Worm (Caenorhabditis elegans) whole organism, L2 larva: ENCODE measurements around the gene aat-2.

Source experiments
- C34F6.9 ChIP-seq: fragments of 150-350 bp; optimal IDR thresholded peaks from 2 replicates; lab custom pipeline; 2014; ENCODE audit warnings: missing biosample characterization, missing genetic modification characterization
- F13H6.1 ChIP-seq: sonication (generic microtip); optimal IDR thresholded peaks from 2 replicates; lab custom pipeline; 2016; ENCODE audit warnings: missing genetic modification characterization, missing compliant biosample characterization
- R02D3.7 ChIP-seq: fragments of 150-350 bp; optimal IDR thresholded peaks from 2 replicates; lab custom pipeline; 2014; ENCODE audit warnings: missing biosample characterization, missing genetic modification characterization
- Y55F3AM.14 ChIP-seq: fragments of 200-800 bp; sonication (Bioruptor generic); optimal IDR thresholded peaks from 2 replicates; lab custom pipeline; 2018; ENCODE audit warnings: mild to moderate bottlenecking, missing genetic modification characterization, missing compliant biosample characterization
- ZK546.5 ChIP-seq: sonication (generic microtip); optimal IDR thresholded peaks from 2 replicates; lab custom pipeline; 2017; ENCODE audit warnings: missing biosample characterization, missing genetic modification characterization
- alr-1 ChIP-seq: fragments of 150-350 bp; optimal IDR thresholded peaks from 2 replicates; lab custom pipeline; 2014; ENCODE audit warnings: missing biosample characterization, missing genetic modification characterization
- aly-2 ChIP-seq: fragments of 150-350 bp; optimal IDR thresholded peaks from 2 replicates; lab custom pipeline; 2014; ENCODE audit warnings: missing biosample characterization, missing genetic modification characterization
- ama-1 ChIP-seq: fragments of 150-350 bp; optimal IDR thresholded peaks from 2 replicates; lab custom pipeline; 2018; ENCODE audit warnings: inconsistent platforms
- blmp-1 ChIP-seq: sonication (generic microtip); optimal IDR thresholded peaks from 2 replicates; lab custom pipeline; 2017; ENCODE audit warnings: missing genetic modification characterization, mild to moderate bottlenecking, missing compliant biosample characterization, antibody characterized with exemption, moderate library complexity; ENCODE audit not compliant: insufficient read depth
- ceh-16 ChIP-seq: fragments of 150-350 bp; optimal IDR thresholded peaks from 2 replicates; lab custom pipeline; 2014; ENCODE audit warnings: missing biosample characterization, missing genetic modification characterization
- ceh-82 ChIP-seq: fragments of 150-350 bp; optimal IDR thresholded peaks from 2 replicates; lab custom pipeline; 2014; ENCODE audit warnings: missing biosample characterization, missing genetic modification characterization
- crh-2 ChIP-seq: sonication (generic microtip); optimal IDR thresholded peaks from 2 replicates; lab custom pipeline; 2017; ENCODE audit warnings: missing biosample characterization, missing genetic modification characterization
- dmd-4 ChIP-seq: sonication (generic microtip); optimal IDR thresholded peaks from 2 replicates; lab custom pipeline; 2017; ENCODE audit warnings: missing biosample characterization, missing genetic modification characterization
- egl-27 ChIP-seq: sonication (generic microtip); optimal IDR thresholded peaks from 3 replicates; lab custom pipeline; 2017; ENCODE audit warnings: missing biosample characterization, missing genetic modification reagents, missing genetic modification characterization
- elt-1 ChIP-seq: fragments of 150-350 bp; optimal IDR thresholded peaks from 2 replicates; lab custom pipeline; 2014; ENCODE audit warnings: missing biosample characterization, missing genetic modification characterization
- elt-3 ChIP-seq: sonication (generic microtip); optimal IDR thresholded peaks from 2 replicates; lab custom pipeline; 2017; ENCODE audit warnings: missing biosample characterization, missing genetic modification characterization
- fos-1 ChIP-seq: fragments of 150-350 bp; optimal IDR thresholded peaks from 2 replicates; lab custom pipeline; 2014; ENCODE audit warnings: missing biosample characterization, missing genetic modification characterization
- gmeb-1 ChIP-seq: fragments of 150-350 bp; optimal IDR thresholded peaks from 2 replicates; lab custom pipeline; 2014; ENCODE audit warnings: missing biosample characterization, missing genetic modification characterization
- lin-11 ChIP-seq: fragments of 150-350 bp; sonication (generic microtip); optimal IDR thresholded peaks from 2 replicates; lab custom pipeline; 2014; ENCODE audit warnings: missing biosample characterization, missing genetic modification characterization, inconsistent platforms, mixed read lengths
- lin-13 ChIP-seq: fragments of 150-350 bp; optimal IDR thresholded peaks from 2 replicates; lab custom pipeline; 2014; ENCODE audit warnings: missing biosample characterization, missing genetic modification reagents, missing genetic modification characterization
- lin-39 ChIP-seq: fragments of 150-350 bp; optimal IDR thresholded peaks from 2 replicates; lab custom pipeline; 2014; ENCODE audit warnings: missing biosample characterization, missing genetic modification reagents, missing genetic modification characterization
- lsy-2 ChIP-seq, 2 experiments: fragments of 150-350 bp in 1 of 2; sonication (generic microtip) in 1 of 2; optimal IDR thresholded peaks; 2 replicates each; lab custom pipeline; 2014 to 2017; ENCODE audit warnings: missing biosample characterization in 2 of 2, missing genetic modification characterization in 2 of 2
- mab-5 ChIP-seq: fragments of 150-350 bp; optimal IDR thresholded peaks from 2 replicates; lab custom pipeline; 2014; ENCODE audit warnings: missing biosample characterization, missing genetic modification characterization
- mbf-1 ChIP-seq: sonication (generic microtip); optimal IDR thresholded peaks from 2 replicates; lab custom pipeline; 2017; ENCODE audit warnings: missing biosample characterization, missing genetic modification characterization
- mdl-1 ChIP-seq, 2 experiments: fragments of 150-350 bp in 1 of 2; sonication (generic microtip) in 1 of 2; optimal IDR thresholded peaks; 2 replicates each; lab custom pipeline; 2017; ENCODE audit warnings: missing biosample characterization in 2 of 2, missing genetic modification characterization in 2 of 2
- nhr-10 ChIP-seq: sonication (generic microtip); optimal IDR thresholded peaks from 2 replicates; lab custom pipeline; 2017; ENCODE audit warnings: missing biosample characterization, missing genetic modification characterization
- nhr-11 ChIP-seq: fragments of 150-350 bp; optimal IDR thresholded peaks from 2 replicates; lab custom pipeline; 2014; ENCODE audit warnings: missing biosample characterization, missing genetic modification characterization
- nhr-12 ChIP-seq: fragments of 150-350 bp; optimal IDR thresholded peaks from 2 replicates; lab custom pipeline; 2014; ENCODE audit warnings: missing biosample characterization, missing genetic modification characterization
- nhr-129 ChIP-seq: fragments of 150-350 bp; optimal IDR thresholded peaks from 2 replicates; lab custom pipeline; 2014; ENCODE audit warnings: missing biosample characterization, missing genetic modification characterization
- nhr-21 ChIP-seq: fragments of 150-350 bp; optimal IDR thresholded peaks from 2 replicates; lab custom pipeline; 2014; ENCODE audit warnings: missing biosample characterization, missing genetic modification characterization
- nhr-23 ChIP-seq: fragments of 150-350 bp; optimal IDR thresholded peaks from 2 replicates; lab custom pipeline; 2014; ENCODE audit warnings: missing biosample characterization, missing genetic modification reagents, missing genetic modification characterization
- nhr-237 ChIP-seq: fragments of 150-350 bp; optimal IDR thresholded peaks from 2 replicates; lab custom pipeline; 2014; ENCODE audit warnings: missing biosample characterization, missing genetic modification characterization
- nhr-25 ChIP-seq: fragments of 150-350 bp; sonication (generic microtip); optimal IDR thresholded peaks from 3 replicates; lab custom pipeline; 2014; ENCODE audit warnings: missing biosample characterization, missing genetic modification characterization
- nhr-6 ChIP-seq: fragments of 150-350 bp; optimal IDR thresholded peaks from 2 replicates; lab custom pipeline; 2014; ENCODE audit warnings: missing biosample characterization, missing genetic modification characterization
- nhr-77 ChIP-seq: fragments of 150-350 bp; optimal IDR thresholded peaks from 2 replicates; lab custom pipeline; 2014; ENCODE audit warnings: missing biosample characterization, missing genetic modification characterization
- peb-1 ChIP-seq: fragments of 150-350 bp; optimal IDR thresholded peaks from 2 replicates; lab custom pipeline; 2014; ENCODE audit warnings: missing biosample characterization, missing genetic modification characterization
- sem-4 ChIP-seq: fragments of 150-350 bp; optimal IDR thresholded peaks from 2 replicates; lab custom pipeline; 2014; ENCODE audit warnings: missing biosample characterization, missing genetic modification reagents, missing genetic modification characterization
- skn-1 ChIP-seq: sonication (generic microtip); optimal IDR thresholded peaks from 2 replicates; lab custom pipeline; 2017; ENCODE audit warnings: missing biosample characterization, missing genetic modification characterization
- sma-3 ChIP-seq: sonication (generic microtip); optimal IDR thresholded peaks from 2 replicates; lab custom pipeline; 2016; ENCODE audit warnings: missing genetic modification reagents, missing genetic modification characterization, missing compliant biosample characterization
- sma-9 ChIP-seq, 2 experiments: fragments of 150-350 bp in 1 of 2; sonication (generic microtip) in 1 of 2; optimal IDR thresholded peaks; 2 replicates each; lab custom pipeline; 2014 to 2016; ENCODE audit warnings: missing genetic modification characterization in 2 of 2, mild to moderate bottlenecking in 1 of 2, missing biosample characterization in 1 of 2, missing compliant biosample characterization in 1 of 2, missing genetic modification reagents in 1 of 2, moderate library complexity in 1 of 2
- snpc-4 ChIP-seq: fragments of 150-350 bp; optimal IDR thresholded peaks from 2 replicates; lab custom pipeline; 2014; ENCODE audit warnings: missing biosample characterization, missing genetic modification characterization
- unc-39 ChIP-seq: fragments of 150-350 bp; optimal IDR thresholded peaks from 2 replicates; lab custom pipeline; 2014; ENCODE audit warnings: missing biosample characterization, missing genetic modification characterization
- unc-55 ChIP-seq: fragments of 150-350 bp; sonication (generic microtip); optimal IDR thresholded peaks from 3 replicates; lab custom pipeline; 2014; ENCODE audit warnings: missing biosample characterization, missing genetic modification reagents, missing genetic modification characterization
- unc-62 ChIP-seq: fragments of 150-350 bp; optimal IDR thresholded peaks from 2 replicates; lab custom pipeline; 2014; ENCODE audit warnings: missing biosample characterization, missing genetic modification reagents, missing genetic modification characterization
- zag-1 ChIP-seq: fragments of 150-350 bp; optimal IDR thresholded peaks from 2 replicates; lab custom pipeline; 2014; ENCODE audit warnings: missing biosample characterization, missing genetic modification characterization
- ztf-1 ChIP-seq: fragments of 200-800 bp; sonication (Bioruptor generic); conservative IDR thresholded peaks from 2 replicates; pipeline ENCODE4 v1.3.6; 2022; ENCODE audit warnings: missing genetic modification characterization, missing compliant biosample characterization
- ztf-11 ChIP-seq: sonication (generic microtip); optimal IDR thresholded peaks from 2 replicates; lab custom pipeline; 2017; ENCODE audit warnings: missing biosample characterization, missing genetic modification characterization
- ztf-4 ChIP-seq: fragments of 150-350 bp; optimal IDR thresholded peaks from 2 replicates; lab custom pipeline; 2014; ENCODE audit warnings: missing biosample characterization, missing genetic modification characterization

The aat-2 gene

DNA sequence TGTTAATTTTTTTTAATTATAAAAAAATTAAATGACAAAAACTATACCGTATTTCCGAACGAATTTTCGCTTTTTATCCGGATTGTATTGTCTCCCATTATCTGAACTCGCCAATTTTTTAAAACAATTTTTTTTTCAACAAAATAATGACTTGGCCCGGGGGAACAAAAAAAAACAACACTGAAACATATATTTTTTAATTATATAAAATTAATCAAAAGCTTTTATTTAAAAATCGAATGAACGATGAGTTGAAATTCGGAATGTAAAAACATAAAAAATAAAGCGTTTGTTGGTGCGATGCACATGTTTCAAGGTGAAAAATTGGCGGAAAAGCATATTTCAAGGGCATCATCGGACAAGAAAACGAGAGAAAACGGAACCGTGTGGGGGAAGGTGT, 32.6 kb downstream of the aat-2 start, which contains the start of gene mdt-27:
mdt-27 (minus strand) TSS at position 101 of the 400 bp plus-strand sequence.
- TF ChIP-seq snpc-4 = no peak
- no peak for TF ChIP-seq ceh-82 (tag; lab: Kevin White, UChicago)
- TF ChIP-seq aly-2 = no peak
- no peak for TF ChIP-seq ama-1
- no peak for TF ChIP-seq ztf-1
- no peak for TF ChIP-seq R02D3.7 (tag; lab: Kevin White, UChicago)
- no peak for TF ChIP-seq nhr-25 (tag; lab: Kevin White, UChicago)
- TF ChIP-seq nhr-77 (tag; lab: Kevin White, UChicago) = no peak
- no peak for TF ChIP-seq lsy-2 (tag; optimal IDR thresholded peaks at IDR 0.05; lab: Kevin White, UChicago)
- no peak for TF ChIP-seq gmeb-1 (tag; lab: Kevin White, UChicago)
- no peak for TF ChIP-seq unc-39 (tag; lab: Kevin White, UChicago)
- TF ChIP-seq mab-5 = no peak

ce11 chrV:9212499-9212898, 33.7 kb downstream of the aat-2 start:
- TF ChIP-seq ztf-4 (tag; lab: Kevin White, UChicago) = no peak
- TF ChIP-seq nhr-21 (tag; lab: Kevin White, UChicago) = peak; percentile 30
- TF ChIP-seq ztf-11 (tag; lab: Kevin White, UChicago) = no peak
- no peak for TF ChIP-seq peb-1 (tag; lab: Kevin White, UChicago)
- peak in 1 of 2 experiments; percentile 82 for TF ChIP-seq lsy-2 (tag; optimal IDR thresholded peaks at IDR 0.05; lab: Kevin White, UChicago)
- no peak for TF ChIP-seq ceh-16 (tag; lab: Kevin White, UChicago)
- TF ChIP-seq skn-1 = no peak
- no peak for TF ChIP-seq nhr-10 (tag; lab: Kevin White, UChicago)
- TF ChIP-seq blmp-1 = no peak
- TF ChIP-seq unc-55 = peak; percentile 91
- TF ChIP-seq lin-13 (GFP tag; lab: Kevin White, UChicago) = peak; percentile 55
- TF ChIP-seq nhr-129 (tag; lab: Kevin White, UChicago) = peak; percentile 80
- no peak for TF ChIP-seq Y55F3AM.14 (GFP tag; lab: Kevin White, UChicago)
- peak; percentile 21 for TF ChIP-seq F13H6.1
- no peak for TF ChIP-seq zag-1
- TF ChIP-seq snpc-4 = peak; percentile 18
- TF ChIP-seq gmeb-1 (tag; lab: Kevin White, UChicago) = peak; percentile 47
- TF ChIP-seq nhr-237 (tag; lab: Kevin White, UChicago) = no peak
- TF ChIP-seq ceh-82 (tag; lab: Kevin White, UChicago) = no peak
- TF ChIP-seq elt-3 (tag; lab: Kevin White, UChicago) = no peak
- no peak for TF ChIP-seq lin-11 (tag; lab: Kevin White, UChicago)
- no peak for TF ChIP-seq R02D3.7 (tag; lab: Kevin White, UChicago)
- no peak for TF ChIP-seq ztf-1
- TF ChIP-seq ama-1 = no peak
- TF ChIP-seq aly-2 = no peak
- TF ChIP-seq nhr-77 (tag; lab: Kevin White, UChicago) = no peak
- no peak for TF ChIP-seq unc-39 (tag; lab: Kevin White, UChicago)
- peak; percentile 77 for TF ChIP-seq crh-2 (tag; lab: Kevin White, UChicago)
- no peak for TF ChIP-seq nhr-11 (tag; lab: Kevin White, UChicago)
- TF ChIP-seq fos-1 (tag; lab: Kevin White, UChicago) = peak; percentile 92
- TF ChIP-seq egl-27 = no peak
- no peak for TF ChIP-seq alr-1 (tag; lab: Kevin White, UChicago)
- TF ChIP-seq sma-3 (GFP tag; lab: Kevin White, UChicago) = peak; percentile 16
- TF ChIP-seq mbf-1 (tag; lab: Kevin White, UChicago) = no peak
- no peak for TF ChIP-seq nhr-12
- peak; percentile 29 for TF ChIP-seq nhr-6 (tag; lab: Kevin White, UChicago)
- TF ChIP-seq mdl-1 (tag; optimal IDR thresholded peaks at IDR 0.05; lab: Kevin White, UChicago) = peak in 1 of 2 experiments; percentile 27
- no peak for TF ChIP-seq unc-62 (GFP tag; lab: Kevin White, UChicago)
- peak; percentile 51 for TF ChIP-seq sma-9 (GFP tag; optimal IDR thresholded peaks at IDR 0.05; lab: Kevin White, UChicago)
- TF ChIP-seq sma-9 (tag; optimal IDR thresholded peaks at IDR 0.05; lab: Kevin White, UChicago) = no peak
- TF ChIP-seq C34F6.9 = peak; percentile 89
- TF ChIP-seq dmd-4 = no peak
- TF ChIP-seq lin-39 (tag; lab: Kevin White, UChicago) = no peak
- TF ChIP-seq nhr-23 (tag; lab: Kevin White, UChicago) = no peak
- TF ChIP-seq nhr-25 (tag; lab: Kevin White, UChicago) = no peak
- no peak for TF ChIP-seq sem-4 (tag; lab: Kevin White, UChicago)
- no peak for TF ChIP-seq ZK546.5 (tag; lab: Kevin White, UChicago)
- TF ChIP-seq mab-5 = no peak
- no peak for TF ChIP-seq elt-1 (tag; lab: Kevin White, UChicago)
- TF ChIP-seq, all 48 proteins: peak for 15
